Fruit fly (Drosophila melanogaster) whole organism, embryonic: ENCODE data around the gene Atat.

Experiments used
- CG13894 ChIP-seq: fragments of 200-800 bp; sonication (Bioruptor generic); optimal IDR thresholded peaks from 3 replicates; lab custom pipeline; 2018; ENCODE audit warnings: missing biosample characterization, mild to moderate bottlenecking, missing genetic modification characterization, moderate library complexity
- CG3726 ChIP-seq: fragments of 200-800 bp; sonication (Bioruptor generic); IDR thresholded peaks from 3 replicates; pipeline ENCODE4, ENCODE4 v1.3.6; 2022; ENCODE audit warnings: missing biosample characterization, missing genetic modification characterization
- CG5953 ChIP-seq: fragments of 200-800 bp; sonication (Bioruptor generic); IDR thresholded peaks from 2 replicates; pipeline ENCODE4 v1.3.6; 2022; ENCODE audit warnings: missing biosample characterization, missing genetic modification characterization
- NFAT ChIP-seq: fragments of 200-800 bp; sonication (Bioruptor generic); IDR thresholded peaks from 2 replicates; pipeline ENCODE4 v1.3.6; 2022; ENCODE audit warnings: missing biosample characterization, missing genetic modification characterization
- usp ChIP-seq: fragments of >200 bp; optimal IDR thresholded peaks from 2 replicates; lab custom pipeline; 2017; ENCODE audit warnings: missing biosample characterization, missing genetic modification characterization

dm6 chr3L:9435315-9435714 lies 8.8 kb upstream of the Atat start, which contains the start of gene CG42526:
- TF ChIP-seq CG13894 (tag; lab: Kevin White, UChicago): peak; percentile 4
- peak; percentile 22; the same call in 1 of the 2 replicates for TF ChIP-seq NFAT (GFP tag; lab: Robert Waterston, UW)
- TF ChIP-seq CG5953 (GFP tag; lab: Robert Waterston, UW): no peak
- TF ChIP-seq CG3726 (GFP tag; lab: Robert Waterston, UW): no peak
- no peak for TF ChIP-seq usp
